Fruit fly (Drosophila melanogaster) whole organism, embryonic: ENCODE data around the gene CG10581.

ENCODE experiments used
- Asciz ChIP-seq: fragments of 200-800 bp; sonication (Bioruptor generic); optimal IDR thresholded peaks from 2 replicates; lab custom pipeline; 2017; ENCODE audit warnings: missing biosample characterization, mild to moderate bottlenecking, missing genetic modification characterization, missing genetic modification reagents
- CG10147 ChIP-seq: fragments of 200-800 bp; sonication (Bioruptor generic); optimal IDR thresholded peaks from 2 replicates; lab custom pipeline; 2019; ENCODE audit warnings: missing biosample characterization, mild to moderate bottlenecking, missing genetic modification characterization, moderate library complexity
- CG10267 ChIP-seq: fragments of 200-800 bp; sonication (Bioruptor generic); optimal IDR thresholded peaks from 2 replicates; lab custom pipeline; 2018; ENCODE audit warnings: missing biosample characterization, mild to moderate bottlenecking, missing genetic modification characterization, moderate library complexity
- CG10366 ChIP-seq: fragments of 200-800 bp; sonication (Bioruptor generic); IDR thresholded peaks from 2 replicates; pipeline ENCODE4 v1.3.6; 2022; ENCODE audit warnings: missing biosample characterization, missing genetic modification characterization
- CG11093 ChIP-seq: fragments of 200-800 bp; sonication (Bioruptor generic); IDR thresholded peaks from 3 replicates; pipeline ENCODE4 v1.3.6; 2022; ENCODE audit warnings: missing biosample characterization, missing genetic modification characterization
- CG11247 ChIP-seq: fragments of 200-800 bp; sonication (Bioruptor generic); IDR thresholded peaks from 2 replicates; pipeline ENCODE4 v1.3.6; 2022; ENCODE audit warnings: missing biosample characterization, missing genetic modification characterization
- CG11504 ChIP-seq: fragments of 200-800 bp; sonication (Bioruptor generic); optimal IDR thresholded peaks from 3 replicates; lab custom pipeline; 2019; ENCODE audit warnings: missing biosample characterization, mild to moderate bottlenecking, missing genetic modification characterization, moderate library complexity
- CG13287 ChIP-seq: fragments of 200-800 bp; sonication (Bioruptor generic); IDR thresholded peaks from 2 replicates; pipeline ENCODE4 v1.3.6; 2022; ENCODE audit warnings: missing biosample characterization, missing genetic modification characterization; ENCODE audit not compliant: partially characterized antibody
- CG15269 ChIP-seq: fragments of 200-800 bp; sonication (Bioruptor generic); optimal IDR thresholded peaks from 2 replicates; lab custom pipeline; 2018; ENCODE audit warnings: missing biosample characterization, mild to moderate bottlenecking, missing genetic modification characterization, moderate library complexity
- CG16815 ChIP-seq: fragments of 200-800 bp; sonication (Bioruptor generic); optimal IDR thresholded peaks from 3 replicates; lab custom pipeline; 2017; ENCODE audit warnings: missing biosample characterization, mild to moderate bottlenecking, missing genetic modification characterization
- CG2116 ChIP-seq: fragments of 200-800 bp; sonication (Bioruptor generic); optimal IDR thresholded peaks from 3 replicates; lab custom pipeline; 2018; ENCODE audit warnings: missing biosample characterization, mild to moderate bottlenecking, missing genetic modification characterization
- CG30403 ChIP-seq: fragments of 200-800 bp; sonication (Bioruptor generic); optimal IDR thresholded peaks from 3 replicates; lab custom pipeline; 2016; ENCODE audit warnings: missing biosample characterization, missing genetic modification characterization
- CG32767 ChIP-seq: fragments of 200-800 bp; sonication (Bioruptor generic); IDR thresholded peaks from 2 replicates; pipeline ENCODE4 v1.3.6; 2022; ENCODE audit warnings: missing biosample characterization, missing genetic modification characterization
- CG3407 ChIP-seq: fragments of 200-800 bp; sonication (Bioruptor generic); optimal IDR thresholded peaks from 2 replicates; lab custom pipeline; 2018; ENCODE audit warnings: missing biosample characterization, mild to moderate bottlenecking, missing genetic modification characterization
- CG4820 ChIP-seq: fragments of 200-800 bp; sonication (Bioruptor generic); optimal IDR thresholded peaks from 3 replicates; lab custom pipeline; 2016; ENCODE audit warnings: missing biosample characterization, missing genetic modification characterization
- CG6654 ChIP-seq: fragments of 200-800 bp; sonication (Bioruptor generic); optimal IDR thresholded peaks from 2 replicates; lab custom pipeline; 2017; ENCODE audit warnings: missing biosample characterization, mild to moderate bottlenecking, missing genetic modification characterization
- CG8388 ChIP-seq: fragments of 200-800 bp; sonication (Bioruptor generic); optimal IDR thresholded peaks from 2 replicates; lab custom pipeline; 2019; ENCODE audit warnings: missing biosample characterization, mild to moderate bottlenecking, missing genetic modification characterization, moderate library complexity
- CG8924 ChIP-seq: fragments of 200-800 bp; optimal IDR thresholded peaks from 3 replicates; lab custom pipeline; 2019; ENCODE audit warnings: missing biosample characterization, mild to moderate bottlenecking, missing genetic modification characterization, moderate library complexity
- CoRest ChIP-seq: fragments of 200-800 bp; sonication (Bioruptor generic); optimal IDR thresholded peaks from 3 replicates; lab custom pipeline; 2018; ENCODE audit warnings: missing biosample characterization, mild to moderate bottlenecking, missing genetic modification characterization, moderate library complexity
- Deaf1 ChIP-seq: fragments of 200-800 bp; optimal IDR thresholded peaks from 3 replicates; lab custom pipeline; 2019; ENCODE audit warnings: missing biosample characterization, mild to moderate bottlenecking, missing genetic modification characterization, moderate library complexity
- Doc2 ChIP-seq: fragments of 200-800 bp; sonication (Bioruptor generic); IDR thresholded peaks from 2 replicates; pipeline ENCODE4 v1.3.6; 2022; ENCODE audit warnings: missing biosample characterization, missing genetic modification characterization
- Dref ChIP-seq: fragments of 200-800 bp; sonication (Bioruptor generic); IDR thresholded peaks from 2 replicates; pipeline ENCODE4 v1.3.6; 2022; ENCODE audit warnings: missing biosample characterization, missing genetic modification characterization
- Fer1 ChIP-seq: fragments of 200-800 bp; sonication (Bioruptor generic); optimal IDR thresholded peaks from 2 replicates; lab custom pipeline; 2017; ENCODE audit warnings: missing biosample characterization, mild to moderate bottlenecking, missing genetic modification characterization
- Med ChIP-seq: fragments of 200-800 bp; sonication (Bioruptor generic); peaks from one replicate; lab custom pipeline; 2016; ENCODE audit warnings: missing biosample characterization, missing genetic modification characterization, mild to moderate bottlenecking, inconsistent platforms, moderate library complexity
- NK7.1 ChIP-seq: fragments of 200-800 bp; sonication (Bioruptor generic); optimal IDR thresholded peaks from 3 replicates; lab custom pipeline; 2016; ENCODE audit warnings: missing biosample characterization, missing genetic modification characterization
- NfI ChIP-seq: fragments of 200-800 bp; sonication (Bioruptor generic); optimal IDR thresholded peaks from 3 replicates; lab custom pipeline; 2018; ENCODE audit warnings: missing biosample characterization, mild to moderate bottlenecking, missing genetic modification characterization, moderate library complexity
- Sox100B ChIP-seq: fragments of 200-800 bp; sonication (Bioruptor generic); optimal IDR thresholded peaks from 3 replicates; lab custom pipeline; 2018; ENCODE audit warnings: missing biosample characterization, mild to moderate bottlenecking, missing genetic modification characterization
- ab ChIP-seq: fragments of 200-800 bp; sonication (Bioruptor generic); optimal IDR thresholded peaks from 2 replicates; lab custom pipeline; 2016; ENCODE audit warnings: missing biosample characterization, missing genetic modification characterization
- amos ChIP-seq: fragments of 200-800 bp; sonication (Bioruptor generic); IDR thresholded peaks from 2 replicates; pipeline ENCODE4 v1.3.6; 2022; ENCODE audit warnings: missing biosample characterization, missing genetic modification characterization; ENCODE audit not compliant: partially characterized antibody
- ara ChIP-seq: fragments of 200-800 bp; sonication (Bioruptor generic); IDR thresholded peaks from 2 replicates; pipeline ENCODE4 v1.3.6; 2022; ENCODE audit warnings: missing biosample characterization, missing genetic modification characterization
- ash1 ChIP-seq: fragments of 200-800 bp; sonication (Bioruptor generic); optimal IDR thresholded peaks from 2 replicates; lab custom pipeline; 2018; ENCODE audit warnings: missing biosample characterization, mild to moderate bottlenecking, missing genetic modification characterization
- crp ChIP-seq, 2 experiments: fragments of 200-800 bp; sonication (Bioruptor generic); optimal IDR thresholded peaks; 2 replicates in 1 of 2; 3 replicates in 1 of 2; lab custom pipeline; 2017; ENCODE audit warnings: missing biosample characterization in 2 of 2, missing genetic modification characterization in 2 of 2, mild to moderate bottlenecking in 1 of 2, moderate library complexity in 1 of 2
- dm ChIP-seq: fragments of 200-800 bp; sonication (Bioruptor generic); optimal IDR thresholded peaks from 3 replicates; lab custom pipeline; 2016; ENCODE audit warnings: missing biosample characterization, missing genetic modification characterization
- exex ChIP-seq: fragments of 200-800 bp; sonication (Bioruptor generic); optimal IDR thresholded peaks from 4 replicates; lab custom pipeline; 2018; ENCODE audit warnings: missing biosample characterization, mild to moderate bottlenecking, missing genetic modification characterization, moderate library complexity
- mam ChIP-seq: fragments of 200-800 bp; sonication (Bioruptor generic); optimal IDR thresholded peaks from 3 replicates; lab custom pipeline; 2016; ENCODE audit warnings: missing biosample characterization, missing genetic modification characterization
- odd ChIP-seq: fragments of 200-800 bp; sonication (Bioruptor generic); optimal IDR thresholded peaks from 2 replicates; lab custom pipeline; 2017; ENCODE audit warnings: missing biosample characterization, mild to moderate bottlenecking, missing genetic modification characterization
- org-1 ChIP-seq: fragments of 200-800 bp; sonication (Bioruptor generic); optimal IDR thresholded peaks from 2 replicates; lab custom pipeline; 2017; ENCODE audit warnings: missing biosample characterization, missing genetic modification characterization
- pan ChIP-seq, 4 experiments: fragments of >200 bp in 3 of 4; fragments of 200-800 bp in 1 of 4; sonication (Bioruptor generic) in 1 of 4; optimal IDR thresholded peaks in 3 of 4; IDR thresholded peaks in 1 of 4; 2 replicates each; pipeline versions ENCODE4 v1.3.6 to Lab custom; 2017 to 2022; ENCODE audit warnings: missing biosample characterization in 2 of 4, missing genetic modification characterization in 2 of 4, mixed read lengths in 1 of 4
- pb ChIP-seq: fragments of 200-800 bp; sonication (Bioruptor generic); optimal IDR thresholded peaks from 3 replicates; lab custom pipeline; 2016; ENCODE audit warnings: missing biosample characterization, missing genetic modification characterization
- pfk ChIP-seq: fragments of 200-800 bp; sonication (Bioruptor generic); optimal IDR thresholded peaks from 2 replicates; lab custom pipeline; 2018; ENCODE audit warnings: missing biosample characterization, mild to moderate bottlenecking, missing genetic modification characterization, moderate library complexity
- row ChIP-seq: fragments of 200-800 bp; sonication (Bioruptor generic); IDR thresholded peaks from 3 replicates; pipeline ENCODE4 v1.3.6; 2022; ENCODE audit warnings: missing biosample characterization, missing genetic modification characterization
- run ChIP-seq: fragments of 200-800 bp; sonication (Bioruptor generic); optimal IDR thresholded peaks from 3 replicates; lab custom pipeline; 2018; ENCODE audit warnings: missing biosample characterization, mild to moderate bottlenecking, missing genetic modification characterization
- sc ChIP-seq, 3 experiments: fragments of >200 bp in 2 of 3; fragments of 200-800 bp in 1 of 3; sonication (Bioruptor generic) in 1 of 3; optimal IDR thresholded peaks; 2 replicates in 2 of 3; 3 replicates in 1 of 3; lab custom pipeline; 2017; ENCODE audit warnings: mild to moderate bottlenecking in 1 of 3, missing biosample characterization in 1 of 3, missing genetic modification characterization in 1 of 3, missing genetic modification reagents in 1 of 3
- sisA ChIP-seq: fragments of 200-800 bp; sonication (Bioruptor generic); IDR thresholded peaks from 2 replicates; pipeline ENCODE4 v1.3.6; 2022; ENCODE audit warnings: missing biosample characterization, missing genetic modification characterization
- slou ChIP-seq: fragments of 200-800 bp; sonication (Bioruptor generic); optimal IDR thresholded peaks from 3 replicates; lab custom pipeline; 2016; ENCODE audit warnings: missing biosample characterization, missing genetic modification characterization
- stwl ChIP-seq: fragments of 200-800 bp; sonication (Bioruptor generic); optimal IDR thresholded peaks from 3 replicates; lab custom pipeline; 2018; ENCODE audit warnings: missing biosample characterization, mild to moderate bottlenecking, missing genetic modification characterization, moderate library complexity
- tio ChIP-seq: fragments of 200-800 bp; sonication (Bioruptor generic); optimal IDR thresholded peaks from 2 replicates; lab custom pipeline; 2017; ENCODE audit warnings: missing biosample characterization, missing genetic modification characterization, inconsistent platforms
- unc-4 ChIP-seq: fragments of 200-800 bp; sonication (Bioruptor generic); IDR thresholded peaks from 2 replicates; pipeline ENCODE4 v1.3.6; 2022; ENCODE audit warnings: missing biosample characterization, missing genetic modification characterization; ENCODE audit not compliant: partially characterized antibody

The CG10581 gene

dm6 chr3L:21056792-21057567, 23.0 kb upstream of the CG10581 start (continued):
- TF ChIP-seq NfI (GFP tag; lab: Kevin White, UChicago): no peak
- peak; percentile 11 for TF ChIP-seq Deaf1
- no peak for TF ChIP-seq CG2116 (GFP tag; lab: Kevin White, UChicago)
- TF ChIP-seq CG11247 (GFP tag; lab: Robert Waterston, UW): no peak
- no peak for TF ChIP-seq CG16815 (GFP tag; lab: Kevin White, UChicago)
- no peak for TF ChIP-seq sisA (GFP tag; lab: Robert Waterston, UW)
- TF ChIP-seq pan (optimal IDR thresholded peaks at IDR 0.05; lab: Kevin White, UChicago): no peak
- TF ChIP-seq pan (GFP tag; optimal IDR thresholded peaks at IDR 0.05 in 1 of 2, IDR thresholded peaks at IDR 0.05 in 1 of 2): no peak
- TF ChIP-seq CG15269 (tag; lab: Kevin White, UChicago): peak; percentile 7
- TF ChIP-seq CG8924 (tag; lab: Kevin White, UChicago): no peak
- peak; percentile 51 for TF ChIP-seq Sox100B
- no peak for TF ChIP-seq exex
- no peak for TF ChIP-seq Med (GFP tag; lab: Kevin White, UChicago)
- TF ChIP-seq pfk (GFP tag; lab: Kevin White, UChicago): no peak
- TF ChIP-seq crp (GFP tag; optimal IDR thresholded peaks at IDR 0.05; lab: Kevin White, UChicago): no peak
- peak; percentile 34 for TF ChIP-seq odd (GFP tag; lab: Kevin White, UChicago)
- TF ChIP-seq pb (GFP tag; lab: Kevin White, UChicago): no peak
- peak; percentile 23 for TF ChIP-seq tio
- TF ChIP-seq CG8388: peak; percentile 3
- TF ChIP-seq NK7.1 (GFP tag; lab: Kevin White, UChicago): no peak
- TF ChIP-seq sc (optimal IDR thresholded peaks at IDR 0.05; lab: Kevin White, UChicago): no peak
- no peak for TF ChIP-seq sc (GFP tag; optimal IDR thresholded peaks at IDR 0.05; lab: Kevin White, UChicago)
- no peak for TF ChIP-seq Asciz
- TF ChIP-seq CG32767 (GFP tag; lab: Robert Waterston, UW): no peak
- TF ChIP-seq row (GFP tag; lab: Robert Waterston, UW): peak; percentile 60; the same call in 2 of the 3 replicates
- TF ChIP-seq CG11093: no peak
- no peak for TF ChIP-seq stwl (tag; lab: Kevin White, UChicago)
- TF ChIP-seq dm (GFP tag; lab: Kevin White, UChicago): no peak
- TF ChIP-seq slou: no peak
- no peak for TF ChIP-seq CG10267 (tag; lab: Kevin White, UChicago)
- no peak for TF ChIP-seq ash1 (GFP tag; lab: Kevin White, UChicago)
- TF ChIP-seq CG10147 (GFP tag; lab: Kevin White, UChicago): no peak
- peak; percentile 39 for TF ChIP-seq mam (GFP tag; lab: Kevin White, UChicago)
- peak; percentile 32 for TF ChIP-seq CG30403 (GFP tag; lab: Kevin White, UChicago)
- TF ChIP-seq CG4820 (GFP tag; lab: Kevin White, UChicago): no peak
- TF ChIP-seq ab (GFP tag; lab: Kevin White, UChicago): no peak
- no peak for TF ChIP-seq unc-4
- no peak for TF ChIP-seq amos (GFP tag; lab: Robert Waterston, UW)
- TF ChIP-seq ara (GFP tag; lab: Robert Waterston, UW): no peak
- peak; percentile 55 for TF ChIP-seq CoRest (tag; lab: Kevin White, UChicago)
- TF ChIP-seq run (tag; lab: Kevin White, UChicago): no peak
- TF ChIP-seq CG11504: peak; percentile 59
- TF ChIP-seq Doc2 (GFP tag; lab: Robert Waterston, UW): no peak
- no peak for TF ChIP-seq org-1 (GFP tag; lab: Kevin White, UChicago)
- TF ChIP-seq Fer1 (GFP tag; lab: Kevin White, UChicago): no peak
- TF ChIP-seq CG13287 (GFP tag; lab: Robert Waterston, UW): peak; percentile 17; the same call in 1 of the 2 replicates
- peak; percentile 15; the same call in 1 of the 2 replicates for TF ChIP-seq CG10366 (GFP tag; lab: Robert Waterston, UW)
- no peak for TF ChIP-seq CG3407 (GFP tag; lab: Kevin White, UChicago)
- TF ChIP-seq Dref (GFP tag; lab: Robert Waterston, UW): no peak
- TF ChIP-seq CG6654 (GFP tag; lab: Kevin White, UChicago): no peak
